Fruit fly (Drosophila melanogaster): ENCODE results near the gene Adat1.

DNA sequence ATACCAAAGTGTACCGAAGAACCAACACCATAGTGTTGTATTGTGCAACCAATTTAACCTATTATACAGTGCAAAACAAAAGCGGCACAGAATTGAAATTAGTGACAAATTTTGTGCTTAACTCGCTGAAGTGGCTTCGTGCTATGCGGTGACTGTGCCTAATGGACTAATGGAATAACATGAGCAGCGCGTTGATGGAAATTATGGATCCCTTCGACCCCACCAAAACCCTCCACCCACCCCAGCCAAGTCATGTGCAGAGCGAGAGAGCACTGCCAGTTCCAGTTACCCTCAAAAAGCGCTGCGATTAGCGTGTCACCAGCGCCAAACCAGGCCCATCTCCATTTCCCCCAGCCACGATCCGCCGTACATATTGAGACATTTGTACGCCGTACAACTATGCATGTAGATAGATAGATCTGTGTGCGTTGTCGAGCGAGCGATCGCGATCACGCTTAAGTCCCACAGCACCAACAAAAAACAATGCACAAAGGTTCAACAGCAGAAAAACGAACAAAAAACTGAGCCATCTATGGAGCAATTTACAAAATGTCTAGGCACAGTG lies 9.1 kb downstream of the Adat1 start:
- TF ChIP-seq Dll (optimal IDR thresholded peaks at IDR 0.05) = no peak
- no peak for TF ChIP-seq psq (optimal IDR thresholded peaks at IDR 0.05)
- no peak for TF ChIP-seq EcR (GFP tag; optimal IDR thresholded peaks at IDR 0.05)
